Fruit fly (Drosophila melanogaster) whole organism, larva: ENCODE measurements around the gene CG11342.

Source experiments
- noc ChIP-seq: fragments of 200-800 bp; sonication (Bioruptor generic); optimal IDR thresholded peaks from 3 replicates; lab custom pipeline; 2019; ENCODE audit warnings: missing biosample characterization, mild to moderate bottlenecking, missing genetic modification characterization, moderate library complexity

CG11342 gene

dm6 chr3L:4403180-4403769, 36.0 kb upstream of the CG11342 start, which contains the start of gene Syx17:
Gene Syx17, plus strand, starts transcription at chr3L:4403487.
- TF ChIP-seq noc, result no peak

dm6 chr3L:4401241-4401640, 34.0 kb upstream of the CG11342 start:
- no peak for TF ChIP-seq noc

dm6 chr3L:4399905-4400304, 32.6 kb upstream of the CG11342 start:
- no peak for TF ChIP-seq noc

dm6 chr3L:4397874-4398273, 30.6 kb upstream of the CG11342 start:
- no peak for TF ChIP-seq noc

dm6 chr3L:4397137-4397536, 29.9 kb upstream of the CG11342 start:
- TF ChIP-seq noc, result no peak

- TF ChIP-seq noc, result no peak
Observed at dm6 chr3L:4396372-4396771, 29.1 kb upstream of the CG11342 start.

- TF ChIP-seq noc, result no peak
Observed at dm6 chr3L:4395501-4396073, 28.3 kb upstream of the CG11342 start.

- TF ChIP-seq noc, result no peak
Observed at dm6 chr3L:4393642-4394041, 26.4 kb upstream of the CG11342 start.

- TF ChIP-seq noc, result no peak
Observed at dm6 chr3L:4392851-4393250, 25.6 kb upstream of the CG11342 start.

dm6 chr3L:4389104-4389503, 21.8 kb upstream of the CG11342 start:
- no peak for TF ChIP-seq noc

dm6 chr3L:4388215-4388614, 21.0 kb upstream of the CG11342 start:
- no peak for TF ChIP-seq noc

dm6 chr3L:4384326-4384662, 17.0 kb upstream of the CG11342 start, which contains the start of gene slow:
Gene slow, plus strand, starts transcription at chr3L:4384442.
- no peak for TF ChIP-seq noc

dm6 chr3L:4383543-4384325, 16.5 kb upstream of the CG11342 start:
- TF ChIP-seq noc, result no peak

- TF ChIP-seq noc, result no peak
Observed at dm6 chr3L:4383104-4383503, 15.8 kb upstream of the CG11342 start.

- no peak for TF ChIP-seq noc
Observed at dm6 chr3L:4382581-4382980, 15.3 kb upstream of the CG11342 start.

dm6 chr3L:4381529-4381928, 14.3 kb upstream of the CG11342 start, which contains the start of gene CG32240:
Gene CG32240, minus strand, starts transcription at chr3L:4381629.
- TF ChIP-seq noc, result no peak

- no peak for TF ChIP-seq noc
Observed at dm6 chr3L:4380231-4380645, 13.0 kb upstream of the CG11342 start, which contains the start of gene DopEcR. Gene DopEcR, minus strand, starts transcription at chr3L:4380387.

dm6 chr3L:4378895-4379294, 11.6 kb upstream of the CG11342 start:
- TF ChIP-seq noc, result peak; percentile 6
